Fruit fly (Drosophila melanogaster) whole organism, pupa: Measurements from ENCODE around the gene Tsen2.
A peak's percentile ranks its signal among the peaks of the same experiment; 100 is the strongest.

Experiments
- CG10348 ChIP-seq: fragments of 200-800 bp; sonication (Bioruptor generic); IDR thresholded peaks from 2 replicates; pipeline ENCODE4 v1.3.6; 2022; ENCODE audit warnings: missing biosample characterization, missing genetic modification characterization
- CG12605 ChIP-seq: fragments of 200-800 bp; sonication (Bioruptor generic); IDR thresholded peaks from 2 replicates; pipeline ENCODE4 v1.3.6; 2022; ENCODE audit warnings: missing biosample characterization, missing genetic modification characterization
- CG13204 ChIP-seq: fragments of 200-800 bp; sonication (Bioruptor generic); optimal IDR thresholded peaks from 2 replicates; lab custom pipeline; 2018; ENCODE audit warnings: missing biosample characterization, mild to moderate bottlenecking, missing genetic modification characterization, moderate library complexity
- CG14655 ChIP-seq: fragments of 200-800 bp; sonication (Bioruptor generic); optimal IDR thresholded peaks from 3 replicates; lab custom pipeline; 2017; ENCODE audit warnings: mild to moderate bottlenecking, missing biosample characterization, missing genetic modification reagents, missing genetic modification characterization
- CG15710 ChIP-seq: fragments of 200-800 bp; sonication (Bioruptor generic); optimal IDR thresholded peaks from 2 replicates; lab custom pipeline; 2018; ENCODE audit warnings: missing biosample characterization, mild to moderate bottlenecking, missing genetic modification characterization, moderate library complexity
- CG17806 ChIP-seq: fragments of 200-800 bp; sonication (Bioruptor generic); optimal IDR thresholded peaks from 2 replicates; lab custom pipeline; 2018; ENCODE audit warnings: missing biosample characterization, mild to moderate bottlenecking, missing genetic modification characterization, moderate library complexity
- CG32121 ChIP-seq: fragments of 200-800 bp; sonication (Bioruptor generic); IDR thresholded peaks from 2 replicates; pipeline ENCODE4 v1.3.6; 2022; ENCODE audit warnings: missing biosample characterization, missing genetic modification characterization
- CG34367 ChIP-seq: fragments of 200-800 bp; sonication (Bioruptor generic); optimal IDR thresholded peaks from 2 replicates; lab custom pipeline; 2018; ENCODE audit warnings: missing biosample characterization, mild to moderate bottlenecking, missing genetic modification characterization
- CG4496 ChIP-seq: fragments of 200-800 bp; sonication (Bioruptor generic); IDR thresholded peaks from 3 replicates; pipeline ENCODE4 v1.3.6; 2022; ENCODE audit warnings: missing biosample characterization, missing genetic modification characterization
- CG8159 ChIP-seq: fragments of 200-800 bp; sonication (Bioruptor generic); optimal IDR thresholded peaks from 3 replicates; lab custom pipeline; 2018; ENCODE audit warnings: missing biosample characterization, mild to moderate bottlenecking, missing genetic modification characterization, moderate library complexity
- CG8301 ChIP-seq: fragments of 200-800 bp; sonication (Bioruptor generic); optimal IDR thresholded peaks from 2 replicates; lab custom pipeline; 2018; ENCODE audit warnings: missing biosample characterization, mild to moderate bottlenecking, missing genetic modification characterization
- CG9948 ChIP-seq: fragments of 200-800 bp; sonication (Bioruptor generic); optimal IDR thresholded peaks from 2 replicates; lab custom pipeline; 2018; ENCODE audit warnings: missing biosample characterization, mild to moderate bottlenecking, missing genetic modification characterization, moderate library complexity
- D1 ChIP-seq: fragments of 200-800 bp; sonication (Bioruptor generic); optimal IDR thresholded peaks from 2 replicates; lab custom pipeline; 2018; ENCODE audit warnings: missing biosample characterization, mild to moderate bottlenecking, missing genetic modification characterization, moderate library complexity
- EcR ChIP-seq: fragments of 200-800 bp; sonication (Bioruptor generic); optimal IDR thresholded peaks from 3 replicates; lab custom pipeline; 2019; ENCODE audit warnings: missing biosample characterization, missing genetic modification characterization, mild to moderate bottlenecking, moderate library complexity, missing genetic modification reagents
- Ets98B ChIP-seq: fragments of 200-800 bp; sonication (Bioruptor generic); IDR thresholded peaks from 2 replicates; pipeline ENCODE4 v1.3.6; 2022; ENCODE audit warnings: missing biosample characterization, missing genetic modification characterization
- Pif1A ChIP-seq: fragments of 200-800 bp; sonication (Bioruptor generic); optimal IDR thresholded peaks from 3 replicates; lab custom pipeline; 2016; ENCODE audit warnings: missing biosample characterization, missing genetic modification characterization
- Pif1B ChIP-seq: fragments of 200-800 bp; sonication (Bioruptor generic); optimal IDR thresholded peaks from 3 replicates; lab custom pipeline; 2016; ENCODE audit warnings: missing biosample characterization, missing genetic modification characterization
- Snoo ChIP-seq: fragments of 200-800 bp; sonication (Bioruptor generic); optimal IDR thresholded peaks from 3 replicates; lab custom pipeline; 2017; ENCODE audit warnings: missing biosample characterization, mild to moderate bottlenecking, missing genetic modification characterization, inconsistent platforms
- fd96Ca ChIP-seq: fragments of 200-800 bp; sonication (Bioruptor generic); IDR thresholded peaks from 3 replicates; pipeline ENCODE4 v1.3.6; 2022; ENCODE audit warnings: missing biosample characterization, missing genetic modification characterization
- gl ChIP-seq: fragments of 200-800 bp; sonication (Bioruptor generic); optimal IDR thresholded peaks from 2 replicates; lab custom pipeline; 2018; ENCODE audit warnings: missing biosample characterization, mild to moderate bottlenecking, missing genetic modification characterization
- rn ChIP-seq: fragments of 200-800 bp; sonication (Bioruptor generic); IDR thresholded peaks from 2 replicates; pipeline ENCODE4 v1.3.6; 2022; ENCODE audit warnings: missing biosample characterization, missing genetic modification characterization

Gene Tsen2

DNA sequence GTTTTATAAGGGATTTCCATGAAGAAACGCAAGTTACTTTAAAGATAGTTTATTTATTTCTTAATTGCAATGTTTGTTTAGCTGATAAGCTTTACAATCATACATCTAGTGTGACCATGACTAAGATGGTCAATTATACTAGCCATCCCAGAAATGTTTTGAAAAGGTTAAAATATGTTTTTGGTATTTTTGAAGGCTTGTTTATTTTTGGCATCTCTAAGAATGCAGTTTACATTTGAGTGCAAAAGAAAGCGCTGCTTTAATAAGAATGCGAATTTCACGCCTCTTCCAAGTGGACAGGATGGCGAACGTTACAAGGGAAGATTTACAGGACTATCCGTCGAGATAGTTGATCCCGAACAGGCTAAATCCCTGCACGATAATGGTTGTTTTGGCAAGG, at the start of gene Tsen2:
Gene Tsen2, plus strand, starts transcription at position 222 of the 400 bp plus-strand sequence.
- no peak for TF ChIP-seq D1 (tag; lab: Kevin White, UChicago)
- TF ChIP-seq Pif1A = no peak
- no peak for TF ChIP-seq gl (tag; lab: Kevin White, UChicago)
- TF ChIP-seq CG17806 (tag; lab: Kevin White, UChicago) = no peak
- TF ChIP-seq fd96Ca (GFP tag; lab: Robert Waterston, UW) = no peak
- no peak for TF ChIP-seq CG10348
- TF ChIP-seq CG9948 (tag; lab: Kevin White, UChicago) = no peak
- TF ChIP-seq Pif1B (GFP tag; lab: Kevin White, UChicago) = no peak
- no peak for TF ChIP-seq CG8159 (tag; lab: Kevin White, UChicago)
- no peak for TF ChIP-seq CG13204 (GFP tag; lab: Kevin White, UChicago)
- TF ChIP-seq CG14655 (GFP tag; lab: Kevin White, UChicago) = no peak
- TF ChIP-seq CG32121 (GFP tag; lab: Robert Waterston, UW) = no peak
- no peak for TF ChIP-seq EcR (GFP tag; lab: Kevin White, UChicago)
- no peak for TF ChIP-seq CG12605 (GFP tag; lab: Robert Waterston, UW)

DNA sequence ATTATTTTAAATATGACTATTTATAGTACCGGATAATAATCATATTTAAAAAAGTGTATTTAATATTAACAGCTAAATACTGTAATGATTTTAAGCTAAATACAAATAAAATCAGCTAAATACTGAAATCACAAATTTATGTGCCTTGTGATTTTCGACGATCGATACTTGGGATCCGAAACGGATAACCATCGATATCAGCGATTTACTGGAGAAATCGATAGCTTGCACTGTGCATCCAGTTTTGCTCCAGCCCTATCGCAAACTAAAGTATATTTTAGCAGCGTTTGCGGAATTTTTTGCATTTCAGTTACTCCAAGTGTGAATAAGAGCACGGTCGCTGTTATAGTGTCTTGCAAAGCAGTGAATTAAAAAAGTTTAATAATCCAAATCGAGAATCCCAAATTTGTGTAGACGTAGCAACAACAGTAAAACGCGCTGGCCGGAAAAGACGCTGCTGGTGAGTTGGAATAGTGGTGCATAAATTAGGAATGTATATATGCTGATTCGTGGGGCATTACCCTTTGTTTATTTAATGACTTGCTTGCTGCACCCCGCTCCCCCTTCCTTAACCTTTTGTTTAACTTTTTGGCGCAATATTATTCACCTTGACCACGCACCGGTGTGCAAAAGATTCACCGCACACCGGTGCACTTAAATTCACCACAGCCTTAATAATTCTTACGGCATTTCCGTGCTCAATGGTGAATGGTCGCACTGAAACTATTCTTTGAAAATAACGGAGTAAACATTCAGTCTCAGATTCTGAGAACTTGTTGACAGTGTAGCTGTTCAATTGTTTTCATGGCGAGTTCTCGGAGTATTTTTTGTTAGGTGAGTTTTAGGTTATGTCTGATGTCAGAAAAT, 49.5 kb upstream of the Tsen2 start, which contains the start of the genes grp and squ:
Gene grp, plus strand, starts transcription at position 238 of the 867 bp plus-strand sequence.
Gene squ, plus strand, starts transcription at position 238 of the 867 bp plus-strand sequence.
- TF ChIP-seq Ets98B (GFP tag; lab: Robert Waterston, UW) = no peak
- no peak for TF ChIP-seq rn (GFP tag; lab: Robert Waterston, UW)
- TF ChIP-seq Pif1B (GFP tag; lab: Kevin White, UChicago) = no peak
- peak; percentile 1 for TF ChIP-seq D1 (tag; lab: Kevin White, UChicago)
- TF ChIP-seq EcR (GFP tag; lab: Kevin White, UChicago) = peak; percentile 89
- peak; percentile 22; the same call in 1 of the 2 replicates for TF ChIP-seq CG12605 (GFP tag; lab: Robert Waterston, UW)
- TF ChIP-seq fd96Ca (GFP tag; lab: Robert Waterston, UW) = no peak
- TF ChIP-seq CG32121 (GFP tag; lab: Robert Waterston, UW) = no peak
- peak; percentile 14 for TF ChIP-seq CG8159 (tag; lab: Kevin White, UChicago)
- no peak for TF ChIP-seq Pif1A
- no peak for TF ChIP-seq CG13204 (GFP tag; lab: Kevin White, UChicago)
- TF ChIP-seq CG4496 (GFP tag; lab: Robert Waterston, UW) = 0 out of 3 replicates have a peak, but pooled peaks have one; percentile 41
- TF ChIP-seq CG14655 (GFP tag; lab: Kevin White, UChicago) = no peak
- TF ChIP-seq gl (tag; lab: Kevin White, UChicago) = peak; percentile 26
- TF ChIP-seq CG8301 (tag; lab: Kevin White, UChicago) = no peak
- no peak for TF ChIP-seq CG34367 (tag; lab: Kevin White, UChicago)
- no peak for TF ChIP-seq CG15710 (tag; lab: Kevin White, UChicago)
- TF ChIP-seq CG17806 (tag; lab: Kevin White, UChicago) = no peak

DNA sequence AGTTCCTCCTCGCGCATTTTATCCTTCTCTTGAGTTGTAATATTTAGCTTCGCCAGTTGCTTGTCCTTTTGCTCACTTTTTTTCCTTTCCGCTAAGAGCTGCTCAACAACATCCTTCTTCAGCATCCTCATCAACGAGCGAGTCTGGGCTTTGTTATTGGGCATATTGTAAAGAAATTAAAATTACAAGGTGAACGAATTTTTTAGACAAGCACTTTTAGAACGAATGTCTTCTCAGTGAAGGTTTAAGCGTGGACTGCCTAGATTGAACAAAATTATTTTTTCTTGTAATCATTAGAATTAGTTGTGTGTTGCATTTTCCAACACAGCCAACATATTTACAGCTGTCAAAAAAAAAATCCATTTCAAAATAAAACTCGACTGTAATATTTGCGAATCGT, 47.4 kb upstream of the Tsen2 start, which contains the start of gene CG33552:
Gene CG33552, plus strand, starts transcription at position 301 of the 400 bp plus-strand sequence.
- TF ChIP-seq Pif1A = no peak

DNA sequence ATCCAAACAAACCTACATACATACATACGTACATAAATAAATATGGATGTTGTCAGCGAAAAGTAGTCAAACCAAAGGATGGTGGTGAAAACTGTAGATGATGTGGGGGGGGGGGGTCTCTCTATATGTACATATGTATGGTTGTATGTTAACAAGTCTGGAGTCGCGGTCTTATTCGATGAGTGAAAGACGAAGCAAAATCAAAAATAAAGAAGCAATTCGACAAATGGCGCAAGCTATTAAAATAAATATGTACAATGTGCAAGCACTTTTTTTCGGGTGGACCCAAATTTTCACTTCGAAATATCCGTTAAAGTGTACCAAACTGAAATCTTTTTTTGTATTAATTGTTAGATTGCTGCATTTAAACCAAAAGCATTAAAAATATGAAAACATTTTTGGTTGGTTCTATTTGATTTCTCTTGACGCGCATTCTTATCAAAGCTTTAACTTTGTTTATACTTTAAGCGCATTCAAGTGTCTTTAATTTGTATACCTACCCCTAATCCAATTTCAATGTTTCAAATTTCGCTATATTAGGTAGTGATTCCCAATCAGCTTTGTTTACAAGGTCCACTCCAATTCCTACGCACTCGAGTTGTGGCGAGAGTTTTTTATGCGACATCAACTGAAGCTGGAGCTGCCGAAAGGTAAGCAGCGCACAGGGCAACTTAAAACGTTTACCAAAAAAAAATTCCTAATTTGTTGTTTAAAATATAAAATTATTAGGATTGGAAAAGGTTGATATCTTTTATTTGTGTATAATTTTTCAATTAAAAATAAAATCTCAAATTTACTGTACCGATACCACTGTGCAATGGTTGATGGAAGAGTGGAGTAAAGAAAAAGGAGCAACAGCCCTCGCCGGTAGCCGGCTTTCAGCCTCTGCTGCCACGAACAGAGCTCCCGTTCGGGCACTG, 45.4 kb upstream of the Tsen2 start, which contains the start of gene CG31807:
Gene CG31807, minus strand, starts transcription at position 51 of the 920 bp plus-strand sequence.
- TF ChIP-seq CG17806 (tag; lab: Kevin White, UChicago) (peak; percentile 92), rn (GFP tag; lab: Robert Waterston, UW) (peak; percentile 49), CG8159 (tag; lab: Kevin White, UChicago) (peak; percentile 100), CG10348 (no peak), CG8301 (tag; lab: Kevin White, UChicago) (peak; percentile 96), CG32121 (GFP tag; lab: Robert Waterston, UW) (peak; percentile 74), Pif1B (GFP tag; lab: Kevin White, UChicago) (peak; percentile 98), Snoo (peak; percentile 91), CG14655 (GFP tag; lab: Kevin White, UChicago) (peak; percentile 96), CG15710 (tag; lab: Kevin White, UChicago) (peak; percentile 97), CG34367 (tag; lab: Kevin White, UChicago) (peak; percentile 96), CG13204 (GFP tag; lab: Kevin White, UChicago) (peak; percentile 92), Pif1A (peak; percentile 98), EcR (GFP tag; lab: Kevin White, UChicago) (no peak), CG9948 (tag; lab: Kevin White, UChicago) (peak; percentile 97), Ets98B (GFP tag; lab: Robert Waterston, UW) (peak; percentile 78; the same call in 1 of the 2 replicates), CG12605 (GFP tag; lab: Robert Waterston, UW) (peak; percentile 87), D1 (tag; lab: Kevin White, UChicago) (peak; percentile 92), gl (tag; lab: Kevin White, UChicago) (peak; percentile 90), fd96Ca (GFP tag; lab: Robert Waterston, UW) (no peak; the same call in none of the 3 replicates), CG4496 (GFP tag; lab: Robert Waterston, UW) (peak; percentile 86; the same call in 2 of the 3 replicates)
- TF ChIP-seq, all 21 proteins: peak for 18
